Worm (Caenorhabditis elegans): ENCODE measurements around the gene C13G3.1.

The C13G3.1 gene

ce11 chrV:11012419-11012818 is at the start of gene C13G3.1:
Gene C13G3.1 (minus strand): TSS chrV:11012465.
- TF ChIP-seq dao-5 (tag; optimal IDR thresholded peaks at IDR 0.05) (no peak), W03F9.2 (tag; optimal IDR thresholded peaks at IDR 0.05) (no peak), him-1 (tag; optimal IDR thresholded peaks at IDR 0.05) (no peak)

ce11 chrV:11061887-11062286 is 49.6 kb upstream of the C13G3.1 start:
- TF ChIP-seq him-1 (tag; optimal IDR thresholded peaks at IDR 0.05) (no peak), W03F9.2 (tag; optimal IDR thresholded peaks at IDR 0.05) (no peak), dao-5 (tag; optimal IDR thresholded peaks at IDR 0.05) (no peak)

- TF ChIP-seq dao-5 (tag; optimal IDR thresholded peaks at IDR 0.05) (no peak), W03F9.2 (tag; optimal IDR thresholded peaks at IDR 0.05) (no peak), him-1 (tag; optimal IDR thresholded peaks at IDR 0.05) (no peak)
Observed at ce11 chrV:11060239-11060984, 48.1 kb upstream of the C13G3.1 start, which contains the start of gene T04C12.11. Gene T04C12.11 (minus strand): TSS chrV:11060289.

ce11 chrV:11059180-11059579 is 46.9 kb upstream of the C13G3.1 start, which contains the start of gene T04C12.1:
Gene T04C12.1 (minus strand): TSS chrV:11059269.
- TF ChIP-seq W03F9.2 (tag; optimal IDR thresholded peaks at IDR 0.05) (no peak), him-1 (tag; optimal IDR thresholded peaks at IDR 0.05) (no peak), dao-5 (tag; optimal IDR thresholded peaks at IDR 0.05) (no peak)

ce11 chrV:11057043-11057442 is 44.8 kb upstream of the C13G3.1 start, which contains the start of gene srh-75:
Gene srh-75 (minus strand): TSS chrV:11057143.
- TF ChIP-seq dao-5 (tag; optimal IDR thresholded peaks at IDR 0.05) = no peak
- no peak for TF ChIP-seq W03F9.2 (tag; optimal IDR thresholded peaks at IDR 0.05)

ce11 chrV:11056484-11056883 is 44.2 kb upstream of the C13G3.1 start:
- TF ChIP-seq him-1 (tag; optimal IDR thresholded peaks at IDR 0.05) (no peak), dao-5 (tag; optimal IDR thresholded peaks at IDR 0.05) (no peak), W03F9.2 (tag; optimal IDR thresholded peaks at IDR 0.05) (no peak)

- TF ChIP-seq W03F9.2 (tag; optimal IDR thresholded peaks at IDR 0.05) (no peak), him-1 (tag; optimal IDR thresholded peaks at IDR 0.05) (no peak), dao-5 (tag; optimal IDR thresholded peaks at IDR 0.05) (no peak)
Observed at ce11 chrV:11053827-11054226, 41.6 kb upstream of the C13G3.1 start, which contains the start of gene T04C12.7. Gene T04C12.7 (plus strand): TSS chrV:11054127.

- no peak for TF ChIP-seq him-1 (tag; optimal IDR thresholded peaks at IDR 0.05)
- TF ChIP-seq W03F9.2 (tag; optimal IDR thresholded peaks at IDR 0.05) = no peak
- TF ChIP-seq dao-5 (tag; optimal IDR thresholded peaks at IDR 0.05) = no peak
Observed at ce11 chrV:11051921-11052320, 39.7 kb upstream of the C13G3.1 start, which contains the start of gene T04C12.33. Gene T04C12.33 (plus strand): TSS chrV:11052221.

ce11 chrV:11048678-11049077 is 36.4 kb upstream of the C13G3.1 start, which contains the start of gene srh-74:
Gene srh-74 (minus strand): TSS chrV:11048778.
- TF ChIP-seq W03F9.2 (tag; optimal IDR thresholded peaks at IDR 0.05) (no peak), him-1 (tag; optimal IDR thresholded peaks at IDR 0.05) (no peak), dao-5 (tag; optimal IDR thresholded peaks at IDR 0.05) (no peak)

ce11 chrV:11046730-11047129 is 34.5 kb upstream of the C13G3.1 start, which contains the start of gene dhs-18:
Gene dhs-18 (minus strand): TSS chrV:11046833.
- TF ChIP-seq W03F9.2 (tag; optimal IDR thresholded peaks at IDR 0.05) = no peak
- TF ChIP-seq dao-5 (tag; optimal IDR thresholded peaks at IDR 0.05) = no peak
- no peak for TF ChIP-seq him-1 (tag; optimal IDR thresholded peaks at IDR 0.05)

ce11 chrV:11043767-11044166 is 31.5 kb upstream of the C13G3.1 start, which contains the start of gene C45B11.6:
Gene C45B11.6 (plus strand): TSS chrV:11044067.
- TF ChIP-seq W03F9.2 (tag; optimal IDR thresholded peaks at IDR 0.05) (no peak), him-1 (tag; optimal IDR thresholded peaks at IDR 0.05) (no peak), dao-5 (tag; optimal IDR thresholded peaks at IDR 0.05) (no peak)

ce11 chrV:11042538-11042937 is 30.3 kb upstream of the C13G3.1 start, which contains the start of gene C45B11.2:
Gene C45B11.2 (plus strand): TSS chrV:11042710.
- TF ChIP-seq him-1 (tag; optimal IDR thresholded peaks at IDR 0.05) = no peak
- no peak for TF ChIP-seq W03F9.2 (tag; optimal IDR thresholded peaks at IDR 0.05)
- TF ChIP-seq dao-5 (tag; optimal IDR thresholded peaks at IDR 0.05) = no peak

- TF ChIP-seq him-1 (tag; optimal IDR thresholded peaks at IDR 0.05) (no peak), W03F9.2 (tag; optimal IDR thresholded peaks at IDR 0.05) (no peak), dao-5 (tag; optimal IDR thresholded peaks at IDR 0.05) (no peak)
Observed at ce11 chrV:11041499-11041898, 29.2 kb upstream of the C13G3.1 start, which contains the start of gene C45B11.5. Gene C45B11.5 (plus strand): TSS chrV:11041799.

- TF ChIP-seq him-1 (tag; optimal IDR thresholded peaks at IDR 0.05) = no peak
- TF ChIP-seq W03F9.2 (tag; optimal IDR thresholded peaks at IDR 0.05) = no peak
- no peak for TF ChIP-seq dao-5 (tag; optimal IDR thresholded peaks at IDR 0.05)
Observed at ce11 chrV:11040473-11040872, 28.2 kb upstream of the C13G3.1 start, which contains the start of gene C45B11.8. Gene C45B11.8 (plus strand): TSS chrV:11040773.
